Fruit fly (Drosophila melanogaster) whole organism, embryonic: ENCODE data around the gene Mst89B.

Source experiments
- Atf-2 ChIP-seq: fragments of 200-800 bp; sonication (Bioruptor generic); optimal IDR thresholded peaks from 2 replicates; lab custom pipeline; 2016; ENCODE audit warnings: missing biosample characterization, missing genetic modification characterization
- Atf3 ChIP-seq: fragments of 200-800 bp; sonication (Bioruptor generic); optimal IDR thresholded peaks from 3 replicates; lab custom pipeline; 2016; ENCODE audit warnings: missing biosample characterization, missing genetic modification characterization
- Awh ChIP-seq: fragments of 200-800 bp; sonication (Bioruptor generic); IDR thresholded peaks from 2 replicates; pipeline ENCODE4, ENCODE4 v1.3.6; 2022; ENCODE audit warnings: missing biosample characterization, missing genetic modification characterization
- CG10565 ChIP-seq: fragments of 200-800 bp; sonication (Bioruptor generic); optimal IDR thresholded peaks from 3 replicates; lab custom pipeline; 2016; ENCODE audit warnings: missing biosample characterization, mild to moderate bottlenecking, missing genetic modification characterization
- CG11696 ChIP-seq: fragments of 200-800 bp; sonication (Bioruptor generic); IDR thresholded peaks from 2 replicates; pipeline ENCODE4 v1.3.6; 2022; ENCODE audit warnings: missing biosample characterization, missing genetic modification characterization
- CG12744 ChIP-seq: fragments of 200-800 bp; sonication (Bioruptor generic); optimal IDR thresholded peaks from 2 replicates; lab custom pipeline; 2016; ENCODE audit warnings: missing biosample characterization, missing genetic modification characterization
- CG13123 ChIP-seq: fragments of 200-800 bp; sonication (Bioruptor generic); optimal IDR thresholded peaks from 2 replicates; lab custom pipeline; 2016; ENCODE audit warnings: missing biosample characterization, missing genetic modification characterization
- CG14710 ChIP-seq: fragments of 200-800 bp; sonication (Bioruptor generic); optimal IDR thresholded peaks from 3 replicates; lab custom pipeline; 2019; ENCODE audit warnings: missing biosample characterization, mild to moderate bottlenecking, missing genetic modification characterization, moderate library complexity
- CG14860 ChIP-seq: fragments of 200-800 bp; sonication (Bioruptor generic); IDR thresholded peaks from 3 replicates; pipeline ENCODE4 v1.3.6; 2022; ENCODE audit warnings: missing biosample characterization, missing genetic modification characterization; ENCODE audit not compliant: partially characterized antibody
- CG15073 ChIP-seq: fragments of 200-800 bp; sonication (Bioruptor generic); optimal IDR thresholded peaks from 2 replicates; lab custom pipeline; 2016; ENCODE audit warnings: missing biosample characterization, missing genetic modification characterization
- CG16779 ChIP-seq: fragments of 200-800 bp; sonication (Bioruptor generic); IDR thresholded peaks from 2 replicates; pipeline ENCODE4 v1.3.6; 2022; ENCODE audit warnings: missing biosample characterization, missing genetic modification characterization
- CG17385 ChIP-seq: fragments of 200-800 bp; sonication (Bioruptor generic); optimal IDR thresholded peaks from 3 replicates; lab custom pipeline; 2018; ENCODE audit warnings: missing biosample characterization, mild to moderate bottlenecking, missing genetic modification characterization
- CG2129 ChIP-seq: fragments of 200-800 bp; sonication (Bioruptor generic); IDR thresholded peaks from 2 replicates; pipeline ENCODE4 v1.3.6; 2022; ENCODE audit warnings: missing biosample characterization, missing genetic modification characterization; ENCODE audit not compliant: partially characterized antibody
- CG30431 ChIP-seq: fragments of 200-800 bp; sonication (Bioruptor generic); optimal IDR thresholded peaks from 2 replicates; lab custom pipeline; 2017; ENCODE audit warnings: missing biosample characterization, missing genetic modification characterization
- CG3065 ChIP-seq: fragments of 200-800 bp; sonication (Bioruptor generic); optimal IDR thresholded peaks from 2 replicates; lab custom pipeline; 2016; ENCODE audit warnings: missing biosample characterization, missing genetic modification characterization
- CG32772 ChIP-seq: fragments of 200-800 bp; sonication (Bioruptor generic); IDR thresholded peaks from 2 replicates; pipeline ENCODE4 v1.3.6; 2022; ENCODE audit warnings: missing biosample characterization, missing genetic modification characterization
- CG34224 ChIP-seq: fragments of 200-800 bp; sonication (Bioruptor generic); IDR thresholded peaks from 3 replicates; pipeline ENCODE4 v1.3.6; 2022; ENCODE audit warnings: missing biosample characterization, missing genetic modification characterization; ENCODE audit not compliant: partially characterized antibody
- CG34376 ChIP-seq: fragments of 200-800 bp; sonication (Bioruptor generic); optimal IDR thresholded peaks from 2 replicates; lab custom pipeline; 2018; ENCODE audit warnings: missing biosample characterization, mild to moderate bottlenecking, missing genetic modification characterization
- CG3995 ChIP-seq: fragments of 200-800 bp; sonication (Bioruptor generic); optimal IDR thresholded peaks from 3 replicates; lab custom pipeline; 2016; ENCODE audit warnings: missing biosample characterization, missing genetic modification characterization
- CG42726 ChIP-seq: fragments of 200-800 bp; sonication (Bioruptor generic); IDR thresholded peaks from 2 replicates; pipeline ENCODE4 v1.3.6; 2022; ENCODE audit warnings: missing biosample characterization, missing genetic modification characterization; ENCODE audit not compliant: partially characterized antibody
- CG4820 ChIP-seq: fragments of 200-800 bp; sonication (Bioruptor generic); optimal IDR thresholded peaks from 3 replicates; lab custom pipeline; 2016; ENCODE audit warnings: missing biosample characterization, missing genetic modification characterization
- CG4854 ChIP-seq: fragments of 200-800 bp; sonication (Bioruptor generic); optimal IDR thresholded peaks from 2 replicates; lab custom pipeline; 2016; ENCODE audit warnings: missing biosample characterization, missing genetic modification characterization, inconsistent platforms
- CTCF ChIP-seq: fragments of 200-800 bp; sonication (Bioruptor generic); optimal IDR thresholded peaks from 2 replicates; lab custom pipeline; 2017; ENCODE audit warnings: missing biosample characterization, mild to moderate bottlenecking, missing genetic modification characterization, moderate library complexity
- CoRest ChIP-seq: fragments of 200-800 bp; sonication (Bioruptor generic); optimal IDR thresholded peaks from 3 replicates; lab custom pipeline; 2018; ENCODE audit warnings: missing biosample characterization, mild to moderate bottlenecking, missing genetic modification characterization, moderate library complexity
- HHEX ChIP-seq: fragments of 200-800 bp; sonication (Bioruptor generic); optimal IDR thresholded peaks from 3 replicates; lab custom pipeline; 2017; ENCODE audit warnings: missing biosample characterization, mild to moderate bottlenecking, missing genetic modification characterization, missing genetic modification reagents
- Hr39 ChIP-seq: fragments of >200 bp; optimal IDR thresholded peaks from 2 replicates; lab custom pipeline; 2017
- MTF-1 ChIP-seq: fragments of 200-800 bp; sonication (Bioruptor generic); optimal IDR thresholded peaks from 2 replicates; lab custom pipeline; 2018; ENCODE audit warnings: missing biosample characterization, mild to moderate bottlenecking, missing genetic modification characterization, borderline replicate concordance
- NC2β ChIP-seq: fragments of 200-800 bp; sonication (Bioruptor generic); optimal IDR thresholded peaks from 2 replicates; lab custom pipeline; 2016; ENCODE audit warnings: missing biosample characterization, missing genetic modification characterization
- Oaz ChIP-seq: fragments of 200-800 bp; sonication (Bioruptor generic); IDR thresholded peaks from 2 replicates; pipeline ENCODE4 v1.3.6; 2022; ENCODE audit warnings: missing biosample characterization, missing genetic modification characterization
- Opbp ChIP-seq: fragments of 200-800 bp; sonication (Bioruptor generic); IDR thresholded peaks from 3 replicates; pipeline ENCODE4 v1.3.6; 2022; ENCODE audit warnings: missing biosample characterization, missing genetic modification characterization; ENCODE audit not compliant: partially characterized antibody
- Rfx ChIP-seq: fragments of 200-800 bp; sonication (Bioruptor generic); IDR thresholded peaks from 2 replicates; pipeline ENCODE4 v1.3.6; 2022; ENCODE audit warnings: missing biosample characterization, missing genetic modification characterization
- Spps ChIP-seq: fragments of 200-800 bp; sonication (Bioruptor generic); optimal IDR thresholded peaks from 2 replicates; lab custom pipeline; 2018; ENCODE audit warnings: missing biosample characterization, mild to moderate bottlenecking, missing genetic modification characterization
- bcd ChIP-seq: fragments of 200-800 bp; sonication (Bioruptor generic); optimal IDR thresholded peaks from 2 replicates; lab custom pipeline; 2017; ENCODE audit warnings: missing biosample characterization, mild to moderate bottlenecking, missing genetic modification characterization
- crol ChIP-seq: fragments of 200-800 bp; sonication (Bioruptor generic); IDR thresholded peaks from 2 replicates; pipeline ENCODE4 v1.3.6; 2022; ENCODE audit warnings: missing biosample characterization, missing genetic modification characterization
- dpn ChIP-seq, 2 experiments: fragments of 200-800 bp; sonication (Bioruptor generic); optimal IDR thresholded peaks; 3 replicates each; lab custom pipeline; 2016; ENCODE audit warnings: missing biosample characterization in 2 of 2, missing genetic modification characterization in 2 of 2
- ems ChIP-seq: fragments of 200-800 bp; sonication (Bioruptor generic); optimal IDR thresholded peaks from 3 replicates; lab custom pipeline; 2016; ENCODE audit warnings: missing biosample characterization, missing genetic modification characterization
- esg ChIP-seq: fragments of 200-800 bp; sonication (Bioruptor generic); conservative IDR thresholded peaks from 2 replicates; pipeline ENCODE4 v1.3.6; 2022; ENCODE audit warnings: missing biosample characterization, missing genetic modification characterization
- ewg ChIP-seq: fragments of 200-800 bp; sonication (Bioruptor generic); optimal IDR thresholded peaks from 3 replicates; lab custom pipeline; 2017; ENCODE audit warnings: mild to moderate bottlenecking, missing biosample characterization, missing genetic modification reagents, missing genetic modification characterization
- ftz-f1 ChIP-seq: fragments of 200-800 bp; sonication (Bioruptor generic); optimal IDR thresholded peaks from 2 replicates; lab custom pipeline; 2016; ENCODE audit warnings: missing biosample characterization, missing genetic modification characterization
- gt ChIP-seq: fragments of 200-800 bp; sonication (Bioruptor generic); IDR thresholded peaks from 2 replicates; pipeline ENCODE4 v1.3.6; 2022; ENCODE audit warnings: missing biosample characterization, missing genetic modification characterization
- hkb ChIP-seq, 2 experiments: fragments of 200-800 bp in 1 of 2; fragments of >200 bp in 1 of 2; sonication (Bioruptor generic) in 1 of 2; IDR thresholded peaks in 1 of 2; optimal IDR thresholded peaks in 1 of 2; 2 replicates each; pipeline versions ENCODE4 v1.3.6 to Lab custom; 2017 to 2022; ENCODE audit warnings: missing biosample characterization in 1 of 2, missing genetic modification characterization in 1 of 2
- lab ChIP-seq: fragments of 200-800 bp; sonication (Bioruptor generic); optimal IDR thresholded peaks from 3 replicates; lab custom pipeline; 2017; ENCODE audit warnings: missing biosample characterization, missing genetic modification characterization, mild to moderate bottlenecking, moderate library complexity, missing genetic modification reagents
- odd ChIP-seq: fragments of 200-800 bp; sonication (Bioruptor generic); optimal IDR thresholded peaks from 2 replicates; lab custom pipeline; 2017; ENCODE audit warnings: missing biosample characterization, mild to moderate bottlenecking, missing genetic modification characterization
- pb ChIP-seq: fragments of 200-800 bp; sonication (Bioruptor generic); optimal IDR thresholded peaks from 3 replicates; lab custom pipeline; 2016; ENCODE audit warnings: missing biosample characterization, missing genetic modification characterization
- pnt ChIP-seq: fragments of 200-800 bp; sonication (Bioruptor generic); optimal IDR thresholded peaks from 3 replicates; lab custom pipeline; 2016; ENCODE audit warnings: missing biosample characterization, missing genetic modification characterization
- prd ChIP-seq, 3 experiments: fragments of >200 bp in 2 of 3; fragments of 200-800 bp in 1 of 3; sonication (Bioruptor generic) in 1 of 3; optimal IDR thresholded peaks in 2 of 3; IDR thresholded peaks in 1 of 3; 2 replicates in 2 of 3; 3 replicates in 1 of 3; pipeline versions ENCODE4 v1.3.6 to Lab custom; 2017 to 2022; ENCODE audit warnings: missing biosample characterization in 1 of 3, missing genetic modification characterization in 1 of 3
- shn ChIP-seq: fragments of 200-800 bp; sonication (Bioruptor generic); optimal IDR thresholded peaks from 3 replicates; lab custom pipeline; 2016; ENCODE audit warnings: missing biosample characterization, missing genetic modification characterization
- tup ChIP-seq: fragments of 200-800 bp; sonication (Bioruptor generic); optimal IDR thresholded peaks from 2 replicates; lab custom pipeline; 2016; ENCODE audit warnings: missing biosample characterization, mild to moderate bottlenecking, missing genetic modification characterization, moderate library complexity
- usp ChIP-seq: fragments of >200 bp; optimal IDR thresholded peaks from 2 replicates; lab custom pipeline; 2017; ENCODE audit warnings: missing biosample characterization, missing genetic modification characterization

Mst89B gene

dm6 chr3R:16235941-16236712 is 30.7 kb upstream of the Mst89B start (continued):
- no peak for TF ChIP-seq esg (GFP tag; lab: Robert Waterston, UW)
- TF ChIP-seq odd (GFP tag; lab: Kevin White, UChicago) = peak; percentile 96
- no peak for TF ChIP-seq CG34376
- TF ChIP-seq ewg (GFP tag; lab: Kevin White, UChicago) = peak; percentile 86
- TF ChIP-seq bcd = peak; percentile 95
- no peak for TF ChIP-seq Opbp (GFP tag; lab: Robert Waterston, UW)
- peak; percentile 8 for TF ChIP-seq pnt (GFP tag; lab: Kevin White, UChicago)
- TF ChIP-seq CG12744 = no peak
- no peak for TF ChIP-seq usp (GFP tag; lab: Kevin White, UChicago)
- TF ChIP-seq CG15073 (GFP tag; lab: Kevin White, UChicago) = no peak
- TF ChIP-seq CG4854 = no peak
- TF ChIP-seq lab (GFP tag; lab: Kevin White, UChicago) = peak; percentile 81
- peak; percentile 40 for TF ChIP-seq CG13123 (GFP tag; lab: Kevin White, UChicago)
- no peak for TF ChIP-seq CG16779 (GFP tag; lab: Robert Waterston, UW)
- TF ChIP-seq CG17385 (GFP tag; lab: Kevin White, UChicago) = peak; percentile 73
- peak; percentile 48 for TF ChIP-seq CTCF (GFP tag; lab: Kevin White, UChicago)
- TF ChIP-seq CG14710 (tag; lab: Kevin White, UChicago) = peak; percentile 95
- peak; percentile 22 for TF ChIP-seq MTF-1 (GFP tag; lab: Kevin White, UChicago)
- peak; percentile 65 for TF ChIP-seq CG3065 (GFP tag; lab: Kevin White, UChicago)
- TF ChIP-seq HHEX (GFP tag; lab: Kevin White, UChicago) = peak; percentile 92
- TF ChIP-seq CG30431 (GFP tag; lab: Kevin White, UChicago) = peak; percentile 94
- TF ChIP-seq Spps (tag; lab: Kevin White, UChicago) = peak; percentile 79
- TF ChIP-seq NC2β (GFP tag; lab: Kevin White, UChicago) = no peak
- peak; percentile 33 for TF ChIP-seq ems
- peak; percentile 68 for TF ChIP-seq tup (GFP tag; lab: Kevin White, UChicago)
- TF ChIP-seq Rfx (GFP tag; lab: Robert Waterston, UW) = no peak
- TF ChIP-seq pb (GFP tag; lab: Kevin White, UChicago) = no peak
- TF ChIP-seq gt (GFP tag; lab: Robert Waterston, UW) = no peak
- TF ChIP-seq Atf-2 (GFP tag; lab: Kevin White, UChicago) = peak; percentile 50
- TF ChIP-seq CG10565 (GFP tag; lab: Kevin White, UChicago) = peak; percentile 37
- TF ChIP-seq CG14860 (GFP tag; lab: Robert Waterston, UW) = no peak
- no peak for TF ChIP-seq Oaz (GFP tag; lab: Robert Waterston, UW)
- no peak for TF ChIP-seq CG32772 (GFP tag; lab: Robert Waterston, UW)
- TF ChIP-seq shn (GFP tag; lab: Kevin White, UChicago) = peak; percentile 53
- peak in 1 of 2 experiments; percentile 78 for TF ChIP-seq dpn (GFP tag; optimal IDR thresholded peaks at IDR 0.05; lab: Kevin White, UChicago)
- TF ChIP-seq CoRest (tag; lab: Kevin White, UChicago) = peak; percentile 98
- peak; percentile 72 for TF ChIP-seq CG4820
- TF ChIP-seq Atf3 (GFP tag; lab: Kevin White, UChicago) = peak; percentile 61
- TF ChIP-seq CG34224 (GFP tag; lab: Robert Waterston, UW) = no peak
- TF ChIP-seq ftz-f1 = peak; percentile 98
- no peak for TF ChIP-seq crol (GFP tag; lab: Robert Waterston, UW)
- TF ChIP-seq Awh = no peak
- no peak for TF ChIP-seq prd (optimal IDR thresholded peaks at IDR 0.05; lab: Kevin White, UChicago)
- no peak for TF ChIP-seq prd (GFP tag; IDR thresholded peaks at IDR 0.05; lab: Robert Waterston, UW)
- TF ChIP-seq CG42726 = no peak
- no peak for TF ChIP-seq CG11696 (GFP tag; lab: Robert Waterston, UW)
- TF ChIP-seq hkb (optimal IDR thresholded peaks at IDR 0.05; lab: Kevin White, UChicago) = no peak
- TF ChIP-seq hkb (GFP tag; IDR thresholded peaks at IDR 0.05; lab: Robert Waterston, UW) = no peak
- peak; percentile 39 for TF ChIP-seq CG3995 (GFP tag; lab: Kevin White, UChicago)
- TF ChIP-seq CG2129 = no peak
- no peak for TF ChIP-seq Hr39 (lab: Kevin White, UChicago)
